Fruit fly (Drosophila melanogaster): ENCODE data around the gene bgm.

- TF ChIP-seq CG14711 (tag; optimal IDR thresholded peaks at IDR 0.05) = no peak
- no peak for TF ChIP-seq kay (GFP tag; ENCODE audit: borderline replicate concordance)
- no peak for TF ChIP-seq Hr96 (GFP tag; optimal IDR thresholded peaks at IDR 0.05)
- no peak for TF ChIP-seq pad (GFP tag; optimal IDR thresholded peaks at IDR 0.05)
- no peak for TF ChIP-seq cnc (optimal IDR thresholded peaks at IDR 0.05)
- TF ChIP-seq CG33017 (tag; optimal IDR thresholded peaks at IDR 0.05) = no peak
- TF ChIP-seq CG12768 (GFP tag; optimal IDR thresholded peaks at IDR 0.05) = no peak
- no peak for TF ChIP-seq Clk (GFP tag; optimal IDR thresholded peaks at IDR 0.05)
These were observed 41.5 kb downstream of the bgm start for dm6 chr2L:14054281-14054680.

Data from whole organism, adult.